Fruit fly (Drosophila melanogaster): ENCODE results near the gene CG45690.

The CG45690 gene

DNA sequence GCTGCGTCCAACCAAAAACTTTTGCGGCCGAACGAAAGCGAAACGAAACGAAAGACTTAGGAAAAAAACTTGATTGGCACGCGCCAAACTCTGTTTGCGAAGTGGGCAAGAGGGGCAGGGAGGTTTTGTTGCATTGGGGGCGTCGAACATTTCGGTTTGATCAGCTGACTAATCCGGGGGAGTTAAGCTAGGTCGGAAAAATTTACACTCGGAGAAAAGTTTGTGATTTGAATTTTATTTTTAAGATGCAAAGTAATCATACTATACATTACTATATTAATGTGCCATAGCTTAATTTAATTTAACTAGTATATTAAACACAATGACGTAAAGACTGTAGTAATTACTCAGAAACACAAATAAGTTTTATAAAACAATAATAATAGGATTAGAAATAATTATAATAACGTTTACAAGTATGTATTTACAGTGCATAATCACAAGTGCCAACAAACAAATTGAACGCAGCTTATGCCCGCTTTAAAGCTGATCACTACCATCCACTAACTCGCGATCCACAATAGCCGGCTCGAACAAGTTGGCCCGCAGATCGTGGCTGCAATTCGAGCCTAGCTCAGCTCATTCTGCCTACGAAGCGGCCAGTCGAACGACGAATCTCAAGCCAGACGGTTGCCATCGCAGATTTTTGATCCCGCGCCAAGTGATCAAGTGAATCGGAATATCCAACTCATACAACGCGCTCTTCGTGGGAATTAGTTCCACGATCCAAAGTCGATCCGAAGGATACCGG, 3.6 kb downstream of the CG45690 start, which contains the start of gene CG31871 (continued):
- TF ChIP-seq CG8478 (optimal IDR thresholded peaks at IDR 0.05) = no peak
- TF ChIP-seq ttk (GFP tag; IDR thresholded peaks at IDR 0.05) = peak; percentile 77
- no peak for TF ChIP-seq ftz-f1 (GFP tag; optimal IDR thresholded peaks at IDR 0.05)
- TF ChIP-seq crol (GFP tag; IDR thresholded peaks at IDR 0.05) = peak; percentile 55; the same call in 1 of the 2 replicates
- no peak; the same call in 2 of the 3 replicates for TF ChIP-seq ci (GFP tag; IDR thresholded peaks at IDR 0.05)
- TF ChIP-seq inv (GFP tag; IDR thresholded peaks at IDR 0.05; ENCODE audit: partially characterized antibody) = no peak
- TF ChIP-seq Ets97D (GFP tag; optimal IDR thresholded peaks at IDR 0.05) = no peak
- peak; percentile 8 for TF ChIP-seq exex (tag; optimal IDR thresholded peaks at IDR 0.05)
- no peak for TF ChIP-seq vfl (GFP tag; optimal IDR thresholded peaks at IDR 0.05)
- no peak for TF ChIP-seq CG30020 (tag; optimal IDR thresholded peaks at IDR 0.05)
- no peak for TF ChIP-seq CG9609 (GFP tag; optimal IDR thresholded peaks at IDR 0.05)
- TF ChIP-seq CG12219 (GFP tag; optimal IDR thresholded peaks at IDR 0.05) = peak; percentile 40
- no peak for TF ChIP-seq CG7372 (GFP tag; IDR thresholded peaks at IDR 0.05)
- peak; percentile 81 for TF ChIP-seq CG17359 (tag; optimal IDR thresholded peaks at IDR 0.05)
- peak; percentile 64 for TF ChIP-seq CG18619 (GFP tag; optimal IDR thresholded peaks at IDR 0.05)
- no peak for TF ChIP-seq CG7928 (GFP tag; optimal IDR thresholded peaks at IDR 0.05)
- peak; percentile 3 for TF ChIP-seq CG18011 (GFP tag; optimal IDR thresholded peaks at IDR 0.05)
- 0 out of 2 replicates have a peak, but pooled peaks have one; percentile 15 for TF ChIP-seq CG43689 (GFP tag; IDR thresholded peaks at IDR 0.05)
- peak; percentile 61 for TF ChIP-seq ssp (GFP tag; IDR thresholded peaks at IDR 0.05)
- TF ChIP-seq CG12155 (GFP tag; optimal IDR thresholded peaks at IDR 0.05) = peak; percentile 19
- TF ChIP-seq Hmx (GFP tag; optimal IDR thresholded peaks at IDR 0.05) = no peak
- TF ChIP-seq ash1 (GFP tag; optimal IDR thresholded peaks at IDR 0.05) = no peak
- TF ChIP-seq trem (tag; optimal IDR thresholded peaks at IDR 0.05) = peak; percentile 53
- peak; percentile 64 for TF ChIP-seq slbo (GFP tag; IDR thresholded peaks at IDR 0.05)
- TF ChIP-seq sima (GFP tag; optimal IDR thresholded peaks at IDR 0.05) = no peak
- no peak for TF ChIP-seq Atf3 (GFP tag; optimal IDR thresholded peaks at IDR 0.05)
- no peak for TF ChIP-seq HmgD (GFP tag; optimal IDR thresholded peaks at IDR 0.05)
- TF ChIP-seq Elba2 (GFP tag; optimal IDR thresholded peaks at IDR 0.05) = no peak
- TF ChIP-seq stwl (tag; optimal IDR thresholded peaks at IDR 0.05) = no peak
- TF ChIP-seq ham (GFP tag; IDR thresholded peaks at IDR 0.05) = no peak
- no peak for TF ChIP-seq knrl (GFP tag; IDR thresholded peaks at IDR 0.05; ENCODE audit: partially characterized antibody)
- TF ChIP-seq NFAT (GFP tag; IDR thresholded peaks at IDR 0.05) = no peak
- no peak for TF ChIP-seq Dref (GFP tag; IDR thresholded peaks at IDR 0.05)
- peak; percentile 46; the same call in 2 of the 3 replicates for TF ChIP-seq B-H1 (GFP tag; IDR thresholded peaks at IDR 0.05)
- peak; percentile 34 for TF ChIP-seq Usf (GFP tag; optimal IDR thresholded peaks at IDR 0.05)
- TF ChIP-seq D19B (GFP tag; optimal IDR thresholded peaks at IDR 0.05) = no peak
- no peak for TF ChIP-seq Rx (GFP tag; IDR thresholded peaks at IDR 0.05)
- peak; percentile 29; the same call in 1 of the 2 replicates for TF ChIP-seq onecut (GFP tag; IDR thresholded peaks at IDR 0.05)
- TF ChIP-seq chif (GFP tag; optimal IDR thresholded peaks at IDR 0.05) = peak in 1 of 2 experiments; percentile 12
- peak; percentile 35 for TF ChIP-seq CG6254 (GFP tag; optimal IDR thresholded peaks at IDR 0.05)
- TF ChIP-seq CG15479 (GFP tag; optimal IDR thresholded peaks at IDR 0.05) = no peak
- peak; percentile 29; the same call in 1 of the 2 replicates for TF ChIP-seq ro (GFP tag; IDR thresholded peaks at IDR 0.05)
- peak; percentile 15 for TF ChIP-seq zen (tag; optimal IDR thresholded peaks at IDR 0.05)
- peak; percentile 77 for TF ChIP-seq Xrp1 (GFP tag; IDR thresholded peaks at IDR 0.05)
- TF ChIP-seq CG14014 (GFP tag; IDR thresholded peaks at IDR 0.05) = peak; percentile 61
- TF ChIP-seq CG15011 (GFP tag; optimal IDR thresholded peaks at IDR 0.05) = peak; percentile 50
- no peak for TF ChIP-seq btn (GFP tag; optimal IDR thresholded peaks at IDR 0.05)
- no peak for TF ChIP-seq CG17802 (tag; optimal IDR thresholded peaks at IDR 0.05)
- TF ChIP-seq CG1602 (GFP tag; optimal IDR thresholded peaks at IDR 0.05) = peak; percentile 21
- TF ChIP-seq CG4820 (GFP tag; optimal IDR thresholded peaks at IDR 0.05) = peak; percentile 44
- TF ChIP-seq sens (GFP tag) = peak; percentile 71

All from whole organism, embryonic.